Worm (Caenorhabditis elegans): Measurements from ENCODE around the gene gly-1.

DNA sequence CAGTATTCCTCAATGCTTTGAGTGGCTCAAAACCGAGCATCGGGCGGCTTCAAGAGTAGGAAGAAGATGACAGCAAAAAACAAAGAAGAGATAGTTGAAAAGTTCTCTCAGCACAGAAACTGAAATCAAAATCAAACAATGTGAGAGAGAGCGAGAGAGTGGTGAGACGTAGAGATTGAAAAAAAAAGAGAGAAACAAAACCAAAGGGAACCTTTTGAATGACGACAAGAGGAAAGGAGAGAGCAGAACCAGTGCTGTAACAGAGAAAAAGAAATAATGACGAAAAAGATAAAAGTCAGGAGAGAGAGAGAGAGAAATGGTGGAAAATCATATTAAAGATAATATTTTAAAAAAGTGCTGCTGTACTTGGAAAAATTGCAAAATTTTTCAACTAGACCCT lies 34.8 kb downstream of the gly-1 start:
- TF ChIP-seq ets-4 (tag; optimal IDR thresholded peaks at IDR 0.05) = no peak
- TF ChIP-seq pha-2 (tag; optimal IDR thresholded peaks at IDR 0.05) = no peak
- TF ChIP-seq syd-9 (tag; optimal IDR thresholded peaks at IDR 0.05) = no peak
- no peak for TF ChIP-seq ceh-30 (tag; optimal IDR thresholded peaks at IDR 0.05)
- TF ChIP-seq pha-4 (tag; optimal IDR thresholded peaks at IDR 0.05) = no peak
- TF ChIP-seq nfya-1 (tag; optimal IDR thresholded peaks at IDR 0.05) = no peak
- no peak for TF ChIP-seq eyg-1 (tag; optimal IDR thresholded peaks at IDR 0.05)
- no peak for TF ChIP-seq ama-1 (optimal IDR thresholded peaks at IDR 0.05)
- no peak for TF ChIP-seq C08G9.2 (tag; optimal IDR thresholded peaks at IDR 0.05)

Measured in whole organism, late embryonic.